Fruit fly (Drosophila melanogaster) whole organism, embryonic: ENCODE data around the gene CG34163.

Experiments
- Bdp1 ChIP-seq: fragments of 200-800 bp; sonication (Bioruptor generic); optimal IDR thresholded peaks from 3 replicates; lab custom pipeline; 2016; ENCODE audit warnings: missing biosample characterization, missing genetic modification characterization
- CG10147 ChIP-seq: fragments of 200-800 bp; sonication (Bioruptor generic); optimal IDR thresholded peaks from 2 replicates; lab custom pipeline; 2019; ENCODE audit warnings: missing biosample characterization, mild to moderate bottlenecking, missing genetic modification characterization, moderate library complexity
- CG11085 ChIP-seq: fragments of 200-800 bp; sonication (Bioruptor generic); IDR thresholded peaks from 2 replicates; pipeline ENCODE4 v1.3.6; 2022; ENCODE audit warnings: missing biosample characterization, missing genetic modification characterization
- CG13123 ChIP-seq: fragments of 200-800 bp; sonication (Bioruptor generic); optimal IDR thresholded peaks from 2 replicates; lab custom pipeline; 2016; ENCODE audit warnings: missing biosample characterization, missing genetic modification characterization
- CG14441 ChIP-seq: fragments of 200-800 bp; sonication (Bioruptor generic); IDR thresholded peaks from 2 replicates; pipeline ENCODE4 v1.3.6; 2022; ENCODE audit warnings: missing biosample characterization, missing genetic modification characterization
- CG1602 ChIP-seq: fragments of 200-800 bp; sonication (Bioruptor generic); optimal IDR thresholded peaks from 3 replicates; lab custom pipeline; 2016; ENCODE audit warnings: missing biosample characterization, missing genetic modification characterization
- CG17912 ChIP-seq: fragments of 200-800 bp; sonication (Bioruptor generic); optimal IDR thresholded peaks from 2 replicates; lab custom pipeline; 2018; ENCODE audit warnings: missing biosample characterization, mild to moderate bottlenecking, missing genetic modification characterization
- CG1832 ChIP-seq: fragments of 200-800 bp; sonication (Bioruptor generic); optimal IDR thresholded peaks from 2 replicates; lab custom pipeline; 2017; ENCODE audit warnings: missing biosample characterization, mild to moderate bottlenecking, missing genetic modification characterization, inconsistent platforms
- CG18619 ChIP-seq: fragments of 200-800 bp; sonication (Bioruptor generic); optimal IDR thresholded peaks from 3 replicates; lab custom pipeline; 2017; ENCODE audit warnings: missing biosample characterization, mild to moderate bottlenecking, missing genetic modification characterization
- CG3065 ChIP-seq: fragments of 200-800 bp; sonication (Bioruptor generic); optimal IDR thresholded peaks from 2 replicates; lab custom pipeline; 2016; ENCODE audit warnings: missing biosample characterization, missing genetic modification characterization
- CG34224 ChIP-seq: fragments of 200-800 bp; sonication (Bioruptor generic); IDR thresholded peaks from 3 replicates; pipeline ENCODE4 v1.3.6; 2022; ENCODE audit warnings: missing biosample characterization, missing genetic modification characterization; ENCODE audit not compliant: partially characterized antibody
- CG3726 ChIP-seq: fragments of 200-800 bp; sonication (Bioruptor generic); IDR thresholded peaks from 3 replicates; pipeline ENCODE4, ENCODE4 v1.3.6; 2022; ENCODE audit warnings: missing biosample characterization, missing genetic modification characterization
- CG5953 ChIP-seq: fragments of 200-800 bp; sonication (Bioruptor generic); IDR thresholded peaks from 2 replicates; pipeline ENCODE4 v1.3.6; 2022; ENCODE audit warnings: missing biosample characterization, missing genetic modification characterization
- CG6175 ChIP-seq: fragments of 200-800 bp; sonication (Bioruptor generic); IDR thresholded peaks from 3 replicates; pipeline ENCODE4 v1.3.6; 2022; ENCODE audit warnings: missing biosample characterization, missing genetic modification characterization
- CG7271 ChIP-seq: fragments of 200-800 bp; sonication (Bioruptor generic); optimal IDR thresholded peaks from 2 replicates; lab custom pipeline; 2018; ENCODE audit warnings: missing biosample characterization, mild to moderate bottlenecking, missing genetic modification characterization, moderate library complexity
- CG8290 ChIP-seq, 3 experiments: fragments of 200-800 bp; sonication (Bioruptor generic); optimal IDR thresholded peaks; 2 replicates each; lab custom pipeline; 2016 to 2019; ENCODE audit warnings: missing biosample characterization in 3 of 3, missing genetic modification characterization in 3 of 3, mild to moderate bottlenecking in 2 of 3, moderate library complexity in 1 of 3
- CG8359 ChIP-seq: fragments of 200-800 bp; sonication (Bioruptor generic); optimal IDR thresholded peaks from 2 replicates; lab custom pipeline; 2017; ENCODE audit warnings: missing biosample characterization, mild to moderate bottlenecking, missing genetic modification characterization, borderline replicate concordance
- Ets65A ChIP-seq: fragments of 200-800 bp; sonication (Bioruptor generic); peaks from one replicate; lab custom pipeline; 2016; ENCODE audit warnings: missing biosample characterization, missing genetic modification characterization
- HLH3B ChIP-seq: fragments of 200-800 bp; sonication (Bioruptor generic); IDR thresholded peaks from 2 replicates; pipeline ENCODE4 v1.3.6; 2022; ENCODE audit warnings: missing biosample characterization, missing genetic modification characterization
- HLH4C ChIP-seq: fragments of 200-800 bp; sonication (Bioruptor generic); IDR thresholded peaks from 3 replicates; pipeline ENCODE4 v1.3.6; 2022; ENCODE audit warnings: missing biosample characterization, missing genetic modification characterization; ENCODE audit not compliant: partially characterized antibody
- Hr3 ChIP-seq: fragments of 200-800 bp; sonication (Bioruptor generic); optimal IDR thresholded peaks from 3 replicates; lab custom pipeline; 2016; ENCODE audit warnings: missing biosample characterization, missing genetic modification characterization
- Hr39 ChIP-seq: fragments of >200 bp; optimal IDR thresholded peaks from 2 replicates; lab custom pipeline; 2017
- MBD-R2 ChIP-seq: fragments of 200-800 bp; sonication (Bioruptor generic); IDR thresholded peaks from 2 replicates; pipeline ENCODE4 v1.3.6; 2022; ENCODE audit warnings: missing biosample characterization, missing genetic modification characterization
- MESR4 ChIP-seq: fragments of 200-800 bp; sonication (Bioruptor generic); optimal IDR thresholded peaks from 2 replicates; lab custom pipeline; 2018; ENCODE audit warnings: missing biosample characterization, mild to moderate bottlenecking, missing genetic modification characterization, moderate library complexity
- NFAT ChIP-seq: fragments of 200-800 bp; sonication (Bioruptor generic); IDR thresholded peaks from 2 replicates; pipeline ENCODE4 v1.3.6; 2022; ENCODE audit warnings: missing biosample characterization, missing genetic modification characterization
- Nf-YB ChIP-seq: fragments of 200-800 bp; sonication (Bioruptor generic); optimal IDR thresholded peaks from 3 replicates; lab custom pipeline; 2019; ENCODE audit warnings: missing biosample characterization, mild to moderate bottlenecking, missing genetic modification characterization, moderate library complexity
- Spps ChIP-seq: fragments of 200-800 bp; sonication (Bioruptor generic); optimal IDR thresholded peaks from 2 replicates; lab custom pipeline; 2018; ENCODE audit warnings: missing biosample characterization, mild to moderate bottlenecking, missing genetic modification characterization
- amos ChIP-seq: fragments of 200-800 bp; sonication (Bioruptor generic); IDR thresholded peaks from 2 replicates; pipeline ENCODE4 v1.3.6; 2022; ENCODE audit warnings: missing biosample characterization, missing genetic modification characterization; ENCODE audit not compliant: partially characterized antibody
- bigmax ChIP-seq: fragments of 200-800 bp; sonication (Bioruptor generic); optimal IDR thresholded peaks from 2 replicates; lab custom pipeline; 2018; ENCODE audit warnings: missing biosample characterization, mild to moderate bottlenecking, missing genetic modification characterization
- bowl ChIP-seq: fragments of 200-800 bp; sonication (Bioruptor generic); IDR thresholded peaks from 2 replicates; pipeline ENCODE4 v1.3.6; 2022; ENCODE audit warnings: missing biosample characterization, missing genetic modification characterization
- dpn ChIP-seq, 2 experiments: fragments of 200-800 bp; sonication (Bioruptor generic); optimal IDR thresholded peaks; 3 replicates each; lab custom pipeline; 2016; ENCODE audit warnings: missing biosample characterization in 2 of 2, missing genetic modification characterization in 2 of 2
- fd3F ChIP-seq: fragments of 200-800 bp; sonication (Bioruptor generic); optimal IDR thresholded peaks from 2 replicates; lab custom pipeline; 2018; ENCODE audit warnings: missing biosample characterization, mild to moderate bottlenecking, missing genetic modification characterization, moderate library complexity
- gcm2 ChIP-seq: fragments of 200-800 bp; sonication (Bioruptor generic); optimal IDR thresholded peaks from 2 replicates; lab custom pipeline; 2016; ENCODE audit warnings: missing biosample characterization, missing genetic modification characterization
- gro ChIP-seq: fragments of 200-800 bp; sonication (Bioruptor generic); optimal IDR thresholded peaks from 2 replicates; lab custom pipeline; 2016; ENCODE audit warnings: missing biosample characterization, missing genetic modification characterization
- inv ChIP-seq: fragments of 200-800 bp; sonication (Bioruptor generic); IDR thresholded peaks from 2 replicates; pipeline ENCODE4 v1.3.6; 2022; ENCODE audit warnings: missing biosample characterization, missing genetic modification characterization; ENCODE audit not compliant: partially characterized antibody
- jigr1 ChIP-seq: fragments of 200-800 bp; sonication (Bioruptor generic); IDR thresholded peaks from 3 replicates; pipeline ENCODE4 v1.3.6; 2022; ENCODE audit warnings: missing biosample characterization, missing genetic modification characterization
- klu ChIP-seq: fragments of 200-800 bp; sonication (Bioruptor generic); IDR thresholded peaks from 2 replicates; pipeline ENCODE4 v1.3.6; 2022; ENCODE audit warnings: missing biosample characterization, missing genetic modification characterization
- lola ChIP-seq, 3 experiments: fragments of >200 bp in 2 of 3; fragments of 200-800 bp in 1 of 3; sonication (Bioruptor generic) in 1 of 3; optimal IDR thresholded peaks; 2 replicates each; lab custom pipeline; 2017 to 2019; ENCODE audit warnings: missing biosample characterization in 3 of 3, missing genetic modification characterization in 3 of 3, mild to moderate bottlenecking in 1 of 3, moderate library complexity in 1 of 3
- nom ChIP-seq: fragments of 200-800 bp; sonication (Bioruptor generic); optimal IDR thresholded peaks from 2 replicates; lab custom pipeline; 2017; ENCODE audit warnings: missing biosample characterization, missing genetic modification characterization, mild to moderate bottlenecking, moderate library complexity, missing genetic modification reagents
- p53 ChIP-seq: fragments of 200-800 bp; sonication (Bioruptor generic); optimal IDR thresholded peaks from 2 replicates; lab custom pipeline; 2016; ENCODE audit warnings: missing biosample characterization, missing genetic modification characterization
- psq ChIP-seq: fragments of 200-800 bp; sonication (Bioruptor generic); optimal IDR thresholded peaks from 2 replicates; lab custom pipeline; 2017; ENCODE audit warnings: missing biosample characterization, missing genetic modification characterization
- ranshi ChIP-seq: fragments of 200-800 bp; sonication (Bioruptor generic); IDR thresholded peaks from 2 replicates; pipeline ENCODE4 v1.3.6; 2022; ENCODE audit warnings: missing biosample characterization, missing genetic modification characterization
- repo ChIP-seq: fragments of 200-800 bp; sonication (Bioruptor generic); optimal IDR thresholded peaks from 2 replicates; lab custom pipeline; 2016; ENCODE audit warnings: missing biosample characterization, missing genetic modification characterization
- sd ChIP-seq: fragments of 200-800 bp; sonication (Bioruptor generic); optimal IDR thresholded peaks from 3 replicates; lab custom pipeline; 2018; ENCODE audit warnings: missing biosample characterization, mild to moderate bottlenecking, missing genetic modification characterization, moderate library complexity
- slp2 ChIP-seq: fragments of 200-800 bp; sonication (Bioruptor generic); optimal IDR thresholded peaks from 2 replicates; lab custom pipeline; 2016; ENCODE audit warnings: missing biosample characterization, missing genetic modification characterization
- ssp ChIP-seq: fragments of 200-800 bp; sonication (Bioruptor generic); IDR thresholded peaks from 2 replicates; pipeline ENCODE4 v1.3.6; 2022; ENCODE audit warnings: missing biosample characterization, missing genetic modification characterization
- usp ChIP-seq: fragments of >200 bp; optimal IDR thresholded peaks from 2 replicates; lab custom pipeline; 2017; ENCODE audit warnings: missing biosample characterization, missing genetic modification characterization
- wek ChIP-seq: fragments of 200-800 bp; sonication (Bioruptor generic); optimal IDR thresholded peaks from 3 replicates; lab custom pipeline; 2018; ENCODE audit warnings: missing biosample characterization, mild to moderate bottlenecking, missing genetic modification characterization, moderate library complexity
- zen ChIP-seq: fragments of 200-800 bp; sonication (Bioruptor generic); optimal IDR thresholded peaks from 3 replicates; lab custom pipeline; 2018; ENCODE audit warnings: missing biosample characterization, mild to moderate bottlenecking, missing genetic modification characterization, moderate library complexity

The CG34163 gene

DNA sequence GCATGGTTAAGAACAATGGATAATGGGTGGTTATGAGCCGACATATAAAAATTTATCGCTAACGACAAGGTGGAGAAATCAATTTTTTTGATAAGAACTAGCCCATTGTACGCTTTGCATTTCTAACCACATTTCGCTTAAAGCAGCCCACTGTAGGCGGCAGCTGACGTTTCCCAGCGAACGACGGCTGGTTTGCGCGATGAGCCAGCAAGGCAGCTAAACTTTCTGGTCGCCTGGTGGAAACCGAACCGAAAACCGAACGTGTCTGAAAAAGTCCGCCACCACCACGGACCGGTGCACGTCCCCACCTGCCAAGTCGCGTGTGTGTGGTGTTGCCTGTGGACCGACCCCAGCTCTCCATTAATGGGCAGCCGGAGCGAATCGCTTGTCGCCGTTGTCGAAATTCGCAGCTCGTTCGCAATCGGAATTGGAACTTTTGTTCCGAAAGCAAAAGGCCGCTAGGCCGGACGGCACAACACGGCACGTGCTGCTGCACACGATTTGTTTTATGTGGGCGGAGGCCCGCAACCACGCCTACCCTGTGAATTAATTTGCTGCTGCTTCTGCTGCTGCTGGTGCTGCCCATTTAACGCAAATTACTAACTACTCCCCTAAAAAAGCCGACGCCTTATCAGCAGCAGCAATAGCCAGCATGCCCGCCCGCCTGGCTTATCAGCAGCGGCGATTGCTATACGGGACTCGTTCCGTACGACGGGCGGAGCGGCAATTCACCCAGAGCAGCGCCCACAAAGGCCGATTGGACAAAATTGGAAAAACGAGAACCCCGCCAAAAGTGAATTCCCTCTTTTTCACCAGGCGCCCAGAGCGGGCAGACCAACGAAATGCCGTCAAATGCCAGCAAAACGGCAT lies 15.1 kb downstream of the CG34163 start (continued):
- TF ChIP-seq CG8290 (GFP tag; optimal IDR thresholded peaks at IDR 0.05; lab: Kevin White, UChicago) (no peak), CG8290 (tag; optimal IDR thresholded peaks at IDR 0.05; lab: Kevin White, UChicago) (peak in 1 of 2 experiments; percentile 81), CG5953 (GFP tag; lab: Robert Waterston, UW) (no peak), Hr39 (lab: Kevin White, UChicago) (no peak), Nf-YB (GFP tag; lab: Kevin White, UChicago) (no peak), bowl (GFP tag; lab: Robert Waterston, UW) (no peak), bigmax (no peak), CG8359 (GFP tag; lab: Kevin White, UChicago) (peak; percentile 35), NFAT (GFP tag; lab: Robert Waterston, UW) (no peak), CG3726 (no peak), jigr1 (GFP tag; lab: Robert Waterston, UW) (no peak), usp (GFP tag; lab: Kevin White, UChicago) (no peak), wek (peak; percentile 0), ssp (no peak), CG13123 (no peak), zen (no peak), ranshi (GFP tag; lab: Robert Waterston, UW) (no peak), p53 (GFP tag; lab: Kevin White, UChicago) (peak; percentile 68), psq (GFP tag; lab: Kevin White, UChicago) (no peak), lola (GFP tag; optimal IDR thresholded peaks at IDR 0.05; lab: Kevin White, UChicago) (no peak), CG11085 (GFP tag; lab: Robert Waterston, UW) (no peak), MESR4 (no peak), fd3F (peak; percentile 30), nom (GFP tag; lab: Kevin White, UChicago) (peak; percentile 60), CG1832 (GFP tag; lab: Kevin White, UChicago) (no peak), CG18619 (no peak), CG10147 (GFP tag; lab: Kevin White, UChicago) (no peak), sd (no peak), HLH3B (GFP tag; lab: Robert Waterston, UW) (no peak), repo (GFP tag; lab: Kevin White, UChicago) (no peak), gro (peak; percentile 72), Bdp1 (GFP tag; lab: Kevin White, UChicago) (no peak), Ets65A (peak; percentile 4), dpn (GFP tag; optimal IDR thresholded peaks at IDR 0.05; lab: Kevin White, UChicago) (peak; percentile 38 to 41), CG3065 (peak; percentile 75), CG6175 (no peak), MBD-R2 (no peak), HLH4C (GFP tag; lab: Robert Waterston, UW) (no peak), CG1602 (GFP tag; lab: Kevin White, UChicago) (peak; percentile 22), inv (GFP tag; lab: Robert Waterston, UW) (no peak), klu (GFP tag; lab: Robert Waterston, UW) (no peak), Spps (tag; lab: Kevin White, UChicago) (no peak), CG7271 (no peak), gcm2 (GFP tag; lab: Kevin White, UChicago) (no peak), CG14441 (GFP tag; lab: Robert Waterston, UW) (no peak), Hr3 (GFP tag; lab: Kevin White, UChicago) (peak; percentile 23), slp2 (GFP tag; lab: Kevin White, UChicago) (no peak), amos (GFP tag; lab: Robert Waterston, UW) (no peak), CG34224 (GFP tag; lab: Robert Waterston, UW) (no peak), CG17912 (GFP tag; lab: Kevin White, UChicago) (no peak)
